Worm (Caenorhabditis elegans) whole organism, L4 larva: ENCODE results near the gene che-11.
A peak's percentile ranks its signal among the peaks of the same experiment; 100 is the strongest.
"Not testable (repeated sequence)": the region's sequence is repeated elsewhere in the genome, so short reads cannot be mapped to it uniquely, and the experiment has no call there.

ENCODE experiments used
- F26F4.8 ChIP-seq: fragments of 200-800 bp; sonication (Bioruptor generic); conservative IDR thresholded peaks from 2 replicates; pipeline ENCODE4 v1.3.6; 2022; ENCODE audit warnings: missing genetic modification characterization, missing compliant biosample characterization
- F37D6.2 ChIP-seq: sonication (generic microtip); optimal IDR thresholded peaks from 2 replicates; lab custom pipeline; 2016; ENCODE audit warnings: mild to moderate bottlenecking, missing genetic modification characterization, missing compliant biosample characterization
- F49E8.2 ChIP-seq: sonication (generic microtip); optimal IDR thresholded peaks from 2 replicates; lab custom pipeline; 2016; ENCODE audit warnings: missing compliant biosample characterization, mild to moderate bottlenecking, missing genetic modification characterization, borderline replicate concordance
- Y105C5A.15 ChIP-seq: fragments of 200-800 bp; sonication (Bioruptor generic); IDR thresholded peaks from 2 replicates; pipeline ENCODE4 v1.3.6; 2022; ENCODE audit warnings: missing genetic modification characterization, missing compliant biosample characterization
- ZK337.2 ChIP-seq: fragments of 200-800 bp; sonication (Bioruptor generic); IDR thresholded peaks from 2 replicates; pipeline ENCODE4 v1.3.6; 2022; ENCODE audit warnings: missing genetic modification reagents, missing genetic modification characterization, missing compliant biosample characterization
- aha-1 ChIP-seq: fragments of 150-350 bp; peaks from one replicate; lab custom pipeline; 2014; ENCODE audit warnings: missing biosample characterization, missing genetic modification characterization
- aly-2 ChIP-seq: sonication (generic microtip); optimal IDR thresholded peaks from 2 replicates; lab custom pipeline; 2018; ENCODE audit warnings: missing biosample characterization, missing genetic modification characterization
- daf-16 ChIP-seq, 3 experiments: sonication (generic microtip); optimal IDR thresholded peaks; 2 replicates each; lab custom pipeline; 2016 to 2017; ENCODE audit warnings: missing genetic modification characterization in 3 of 3, missing genetic modification reagents in 3 of 3, mild to moderate bottlenecking in 2 of 3, missing compliant biosample characterization in 2 of 3, missing biosample characterization in 1 of 3, moderate library complexity in 1 of 3
- dmd-6 ChIP-seq: fragments of 200-800 bp; sonication (Bioruptor generic); IDR thresholded peaks from 2 replicates; pipeline ENCODE4 v1.3.6; 2022; ENCODE audit warnings: missing genetic modification reagents, missing genetic modification characterization, missing compliant biosample characterization
- egl-43 ChIP-seq: fragments of 200-800 bp; sonication (Bioruptor generic); IDR thresholded peaks from 2 replicates; pipeline ENCODE4 v1.3.6; 2022; ENCODE audit warnings: missing genetic modification reagents, missing genetic modification characterization, missing compliant biosample characterization
- fkh-10 ChIP-seq: fragments of 150-350 bp; optimal IDR thresholded peaks from 2 replicates; lab custom pipeline; 2014; ENCODE audit warnings: missing biosample characterization, missing genetic modification reagents, missing genetic modification characterization
- hif-1 ChIP-seq, 2 experiments: sonication (generic microtip); optimal IDR thresholded peaks; 2 replicates each; lab custom pipeline; 2016 to 2017; ENCODE audit warnings: missing compliant biosample characterization in 2 of 2, missing genetic modification characterization in 2 of 2, missing genetic modification reagents in 2 of 2, missing genotype in 2 of 2, mild to moderate bottlenecking in 1 of 2
- hlh-30 ChIP-seq: sonication (generic microtip); optimal IDR thresholded peaks from 2 replicates; lab custom pipeline; 2017; ENCODE audit warnings: antibody characterized with exemption, mild to moderate bottlenecking, missing genetic modification characterization, missing compliant biosample characterization; ENCODE audit not compliant: insufficient read depth
- lin-1 ChIP-seq: fragments of 200-800 bp; sonication (Bioruptor generic); IDR thresholded peaks from 2 replicates; pipeline ENCODE4 v1.3.6; 2022; ENCODE audit warnings: missing genetic modification reagents, missing genetic modification characterization, missing compliant biosample characterization
- madf-9 ChIP-seq: fragments of 200-800 bp; sonication (Bioruptor generic); conservative IDR thresholded peaks from 2 replicates; pipeline ENCODE4 v1.3.6; 2022; ENCODE audit warnings: missing genetic modification reagents, missing genetic modification characterization, missing compliant biosample characterization
- mep-1 ChIP-seq: fragments of 150-350 bp; sonication (generic microtip); optimal IDR thresholded peaks from 3 replicates; lab custom pipeline; 2014; ENCODE audit warnings: missing biosample characterization, missing genetic modification characterization
- mes-2 ChIP-seq: sonication (generic microtip); optimal IDR thresholded peaks from 2 replicates; lab custom pipeline; 2016; ENCODE audit warnings: missing genotype, mild to moderate bottlenecking, missing genetic modification characterization, missing compliant biosample characterization; ENCODE audit not compliant: poor library complexity, severe bottlenecking
- nhr-111 ChIP-seq: fragments of 200-800 bp; sonication (Bioruptor generic); optimal IDR thresholded peaks from 2 replicates; lab custom pipeline; 2018; ENCODE audit warnings: mild to moderate bottlenecking, missing genetic modification characterization, missing compliant biosample characterization
- nhr-237 ChIP-seq: sonication (generic microtip); optimal IDR thresholded peaks from 2 replicates; lab custom pipeline; 2017; ENCODE audit warnings: missing biosample characterization, missing genetic modification characterization
- nhr-25 ChIP-seq: sonication (generic microtip); optimal IDR thresholded peaks from 2 replicates; lab custom pipeline; 2017; ENCODE audit warnings: missing genetic modification characterization, mild to moderate bottlenecking, missing compliant biosample characterization, antibody characterized with exemption, moderate library complexity, borderline replicate concordance; ENCODE audit not compliant: insufficient read depth
- nhr-28 ChIP-seq: fragments of 150-350 bp; optimal IDR thresholded peaks from 2 replicates; lab custom pipeline; 2014; ENCODE audit warnings: missing biosample characterization, missing genetic modification characterization
- nhr-41 ChIP-seq: fragments of 200-800 bp; sonication (Bioruptor generic); IDR thresholded peaks from 2 replicates; pipeline ENCODE4 v1.3.6; 2022; ENCODE audit warnings: missing genetic modification reagents, missing genetic modification characterization, missing compliant biosample characterization
- nhr-42 ChIP-seq: fragments of 200-800 bp; sonication (Bioruptor generic); IDR thresholded peaks from 2 replicates; pipeline ENCODE4 v1.3.6; 2022; ENCODE audit warnings: missing genetic modification characterization, missing compliant biosample characterization
- nhr-6 ChIP-seq: fragments of 150-350 bp; optimal IDR thresholded peaks from 2 replicates; lab custom pipeline; 2014; ENCODE audit warnings: missing biosample characterization, missing genetic modification characterization
- nhr-76 ChIP-seq: fragments of 150-350 bp; optimal IDR thresholded peaks from 2 replicates; lab custom pipeline; 2014; ENCODE audit warnings: missing biosample characterization, missing genetic modification characterization
- nhr-77 ChIP-seq: fragments of 150-350 bp; optimal IDR thresholded peaks from 2 replicates; lab custom pipeline; 2014; ENCODE audit warnings: missing biosample characterization, missing genetic modification characterization
- pha-4 ChIP-seq, 2 experiments: fragments of 150-350 bp in 1 of 2; fragments of 200-800 bp in 1 of 2; sonication (Bioruptor generic) in 1 of 2; IDR thresholded peaks in 1 of 2; optimal IDR thresholded peaks in 1 of 2; 2 replicates each; pipeline versions ENCODE4 v1.3.6 to Lab custom; 2014 to 2022; ENCODE audit warnings: missing genetic modification characterization in 2 of 2, missing genetic modification reagents in 2 of 2, missing biosample characterization in 1 of 2, missing compliant biosample characterization in 1 of 2
- saeg-2 ChIP-seq: fragments of 200-800 bp; sonication (Bioruptor generic); IDR thresholded peaks from 2 replicates; pipeline ENCODE4 v1.3.6; 2022; ENCODE audit warnings: missing genetic modification reagents, missing genetic modification characterization, missing compliant biosample characterization
- skn-1 ChIP-seq: fragments of 150-350 bp; optimal IDR thresholded peaks from 2 replicates; lab custom pipeline; 2014; ENCODE audit warnings: missing biosample characterization, missing genetic modification characterization
- tra-1 ChIP-seq: fragments of 200-800 bp; sonication (Bioruptor generic); IDR thresholded peaks from 2 replicates; pipeline ENCODE4 v1.3.6; 2022; ENCODE audit warnings: missing genetic modification reagents, missing genetic modification characterization, missing compliant biosample characterization
- unc-130 ChIP-seq: sonication (generic microtip); optimal IDR thresholded peaks from 2 replicates; lab custom pipeline; 2016; ENCODE audit warnings: missing genetic modification reagents, missing genetic modification characterization, missing compliant biosample characterization
- unc-39 ChIP-seq: sonication (generic microtip); optimal IDR thresholded peaks from 2 replicates; lab custom pipeline; 2017; ENCODE audit warnings: missing biosample characterization, missing genetic modification characterization
- unc-62 ChIP-seq, 3 experiments: fragments of 150-350 bp in 1 of 3; sonication (generic microtip); optimal IDR thresholded peaks in 2 of 3; peaks in 1 of 3; 1 replicate in 1 of 3; 2 replicates in 2 of 3; lab custom pipeline; 2014 to 2017; ENCODE audit warnings: missing biosample characterization in 3 of 3, missing genetic modification characterization in 3 of 3, missing genetic modification reagents in 3 of 3, missing genotype in 1 of 3
- zip-11 ChIP-seq: fragments of 200-800 bp; sonication (Bioruptor generic); IDR thresholded peaks from 2 replicates; pipeline ENCODE4 v1.3.6; 2022; ENCODE audit warnings: missing genetic modification characterization, missing compliant biosample characterization

The che-11 gene

ce11 chrV:12140625-12141024 lies 9.9 kb downstream of the che-11 start, which contains the start of gene C27A7.3:
TSS of gene C27A7.3 (plus strand) at chrV:12140925.
- no peak for TF ChIP-seq tra-1
- TF ChIP-seq nhr-42 = no peak
- no peak for TF ChIP-seq aly-2
- TF ChIP-seq ZK337.2 (GFP tag; lab: Robert Waterston, UW) = no peak

- TF ChIP-seq aha-1 (tag; lab: Kevin White, UChicago) = peak; percentile 93
- no peak for TF ChIP-seq nhr-76
These were observed 12.6 kb downstream of the che-11 start for ce11 chrV:12137942-12138341.

- TF ChIP-seq unc-62 (GFP tag; optimal IDR thresholded peaks at IDR 0.05 in 1 of 2; lab: Kevin White, UChicago) = peak in 1 of 2 experiments; percentile 23
- TF ChIP-seq unc-62 (tag; optimal IDR thresholded peaks at IDR 0.05; lab: Kevin White, UChicago) = not testable (repeated sequence)
These were observed 19.4 kb downstream of the che-11 start, which contains the start of gene enpp-1 for ce11 chrV:12131157-12131556. TSS of gene enpp-1 (plus strand) at chrV:12131457.

ce11 chrV:12130688-12131087 lies 19.8 kb downstream of the che-11 start, which contains the start of gene C27A7.6:
TSS of gene C27A7.6 (minus strand) at chrV:12130788.
- TF ChIP-seq nhr-25; fkh-10 (GFP tag; lab: Kevin White, UChicago); unc-130: not testable (repeated sequence)

ce11 chrV:12121274-12121673 lies 29.2 kb downstream of the che-11 start, which contains the start of gene C13C4.6:
TSS of gene C13C4.6 (plus strand) at chrV:12121574.
- TF ChIP-seq F37D6.2 (tag; lab: Kevin White, UChicago) (no peak), mes-2 (no peak), F49E8.2 (tag; lab: Kevin White, UChicago) (no peak), mep-1 (tag; lab: Kevin White, UChicago) (no peak), saeg-2 (GFP tag; lab: Robert Waterston, UW) (no peak)
- TF ChIP-seq, all 104 proteins: peak for 0

ce11 chrV:12120381-12120780 lies 30.1 kb downstream of the che-11 start, which contains the start of gene C13C4.7:
TSS of gene C13C4.7 (minus strand) at chrV:12120481.
- TF ChIP-seq madf-9 (GFP tag; lab: Robert Waterston, UW) (no peak), egl-43 (GFP tag; lab: Robert Waterston, UW) (no peak), pha-4 (GFP tag; IDR thresholded peaks at IDR 0.05; lab: Robert Waterston, UW) (no peak), pha-4 (tag; optimal IDR thresholded peaks at IDR 0.05; lab: Kevin White, UChicago) (no peak), nhr-111 (GFP tag; lab: Kevin White, UChicago) (no peak), lin-1 (GFP tag; lab: Robert Waterston, UW) (no peak), F26F4.8 (GFP tag; lab: Robert Waterston, UW) (no peak), zip-11 (GFP tag; lab: Robert Waterston, UW) (no peak), Y105C5A.15 (GFP tag; lab: Robert Waterston, UW) (no peak)

- TF ChIP-seq pha-4 (GFP tag; IDR thresholded peaks at IDR 0.05; lab: Robert Waterston, UW) (no peak), pha-4 (tag; optimal IDR thresholded peaks at IDR 0.05; lab: Kevin White, UChicago) (peak; percentile 9), aha-1 (tag; lab: Kevin White, UChicago) (peak; percentile 90), nhr-41 (GFP tag; lab: Robert Waterston, UW) (no peak)
These were observed 32.9 kb downstream of the che-11 start, which contains the start of gene C13C4.8 for ce11 chrV:12117567-12118053. TSS of gene C13C4.8 (plus strand) at chrV:12118003.

- no peak for TF ChIP-seq madf-9 (GFP tag; lab: Robert Waterston, UW)
- TF ChIP-seq mep-1 (tag; lab: Kevin White, UChicago) = no peak
- TF ChIP-seq nhr-77 = no peak
- TF ChIP-seq nhr-6 (tag; lab: Kevin White, UChicago) = no peak
- TF ChIP-seq unc-39 = no peak
- peak; percentile 75 for TF ChIP-seq dmd-6 (GFP tag; lab: Robert Waterston, UW)
- no peak for TF ChIP-seq nhr-25
- no peak for TF ChIP-seq hlh-30 (tag; lab: Kevin White, UChicago)
- TF ChIP-seq nhr-237 (tag; lab: Kevin White, UChicago) = no peak
- TF ChIP-seq tra-1 = no peak
- TF ChIP-seq daf-16 (GFP tag; optimal IDR thresholded peaks at IDR 0.05; lab: Kevin White, UChicago) = no peak
- peak; percentile 69 for TF ChIP-seq daf-16 (tag; optimal IDR thresholded peaks at IDR 0.05; lab: Kevin White, UChicago)
- TF ChIP-seq nhr-28 (tag; lab: Kevin White, UChicago) = peak; percentile 81
- no peak for TF ChIP-seq hif-1 (tag; optimal IDR thresholded peaks at IDR 0.05; lab: Kevin White, UChicago)
- TF ChIP-seq ZK337.2 (GFP tag; lab: Robert Waterston, UW) = no peak
- no peak for TF ChIP-seq skn-1 (tag; lab: Kevin White, UChicago)
These were observed 35.4 kb downstream of the che-11 start for ce11 chrV:12115150-12115549.
